Worm (Caenorhabditis elegans) whole organism, midembryonic: ENCODE data around the gene C50H2.13.

Source experiments
- T22C8.4 ChIP-seq: fragments of 200-800 bp; sonication (Bioruptor generic); IDR thresholded peaks from 2 replicates; pipeline ENCODE4 v1.3.6; 2022; ENCODE audit warnings: missing genetic modification characterization, missing compliant biosample characterization
- cog-1 ChIP-seq: sonication (generic microtip); optimal IDR thresholded peaks from 2 replicates; lab custom pipeline; 2016; ENCODE audit warnings: missing genetic modification characterization, missing compliant biosample characterization
- flt-1 ChIP-seq: fragments of 200-800 bp; sonication (Bioruptor generic); IDR thresholded peaks from 2 replicates; pipeline ENCODE4 v1.3.6; 2022; ENCODE audit warnings: missing genetic modification characterization, missing compliant biosample characterization
- klf-2 ChIP-seq: fragments of 200-800 bp; sonication (Bioruptor generic); conservative IDR thresholded peaks from 2 replicates; pipeline ENCODE4 v1.3.6; 2022; ENCODE audit warnings: missing genetic modification reagents, missing genetic modification characterization, missing compliant biosample characterization
- med-1 ChIP-seq: sonication (generic microtip); optimal IDR thresholded peaks from 2 replicates; lab custom pipeline; 2017; ENCODE audit warnings: missing genetic modification characterization, mild to moderate bottlenecking, missing compliant biosample characterization, antibody characterized with exemption, missing genetic modification reagents; ENCODE audit not compliant: insufficient read depth
- ref-1 ChIP-seq: fragments of 200-800 bp; sonication (Bioruptor generic); conservative IDR thresholded peaks from 2 replicates; pipeline ENCODE4 v1.3.6; 2022; ENCODE audit warnings: missing genetic modification reagents, missing genetic modification characterization, missing compliant biosample characterization
- tab-1 ChIP-seq: fragments of 200-800 bp; sonication (Bioruptor generic); IDR thresholded peaks from 2 replicates; pipeline ENCODE4 v1.3.6; 2022; ENCODE audit warnings: missing genetic modification characterization, missing compliant biosample characterization

DNA sequence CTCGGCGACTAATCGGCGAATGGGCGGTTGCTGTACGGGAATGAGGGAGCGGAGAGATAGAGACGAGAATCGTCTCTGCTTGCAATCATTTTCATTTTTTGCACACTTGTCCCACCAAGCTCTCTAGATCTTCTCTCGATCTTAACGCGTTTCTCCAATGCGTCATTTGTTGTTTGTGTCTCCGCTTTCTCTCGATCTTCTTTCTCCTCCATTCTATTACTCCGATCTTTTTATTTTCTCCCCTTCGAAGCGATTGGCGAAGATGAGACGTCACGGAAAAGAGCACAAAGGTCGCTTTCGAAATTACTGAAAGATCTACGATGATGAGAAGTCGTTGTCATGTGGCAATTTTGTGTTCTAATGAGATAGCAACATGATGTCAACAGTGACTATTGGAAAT lies 32.3 kb downstream of the C50H2.13 start:
- TF ChIP-seq klf-2 (GFP tag; lab: Robert Waterston, UW): no peak
- TF ChIP-seq cog-1 (tag; lab: Kevin White, UChicago): no peak
- no peak for TF ChIP-seq tab-1 (GFP tag; lab: Robert Waterston, UW)
- TF ChIP-seq T22C8.4 (GFP tag; lab: Robert Waterston, UW): no peak
- no peak for TF ChIP-seq ref-1 (GFP tag; lab: Robert Waterston, UW)
- TF ChIP-seq med-1: no peak
- TF ChIP-seq flt-1 (GFP tag; lab: Robert Waterston, UW): no peak
